Worm (Caenorhabditis elegans) whole organism, young adult: ENCODE measurements around the gene txt-17.

ENCODE experiments used
- B0019.2 ChIP-seq: fragments of 200-800 bp; sonication (Bioruptor generic); conservative IDR thresholded peaks from 2 replicates; pipeline ENCODE4 v1.3.6; 2022; ENCODE audit warnings: missing genetic modification reagents, missing genetic modification characterization, missing compliant biosample characterization
- F22D6.2 ChIP-seq: sonication (generic microtip); optimal IDR thresholded peaks from 2 replicates; lab custom pipeline; 2016; ENCODE audit warnings: mild to moderate bottlenecking, missing genetic modification characterization, missing compliant biosample characterization
- Y53G8AR.9 ChIP-seq: fragments of 200-800 bp; sonication (Bioruptor generic); conservative IDR thresholded peaks from 2 replicates; pipeline ENCODE4 v1.3.6; 2022; ENCODE audit warnings: missing genetic modification reagents, missing genetic modification characterization, missing compliant biosample characterization
- Y67H2A.10 ChIP-seq: fragments of 200-800 bp; sonication (Bioruptor generic); conservative IDR thresholded peaks from 2 replicates; pipeline ENCODE4 v1.3.6; 2022; ENCODE audit warnings: missing genetic modification reagents, missing genetic modification characterization, missing compliant biosample characterization
- Y79H2A.3 ChIP-seq: fragments of 200-800 bp; sonication (Bioruptor generic); conservative IDR thresholded peaks from 2 replicates; pipeline ENCODE4 v1.3.6; 2022; ENCODE audit warnings: missing genetic modification reagents, missing genetic modification characterization, missing compliant biosample characterization
- bed-2 ChIP-seq: fragments of 200-800 bp; sonication (Bioruptor generic); IDR thresholded peaks from 2 replicates; pipeline ENCODE4 v1.3.6; 2022; ENCODE audit warnings: missing genetic modification reagents, missing genetic modification characterization, missing compliant biosample characterization
- ccch-3 ChIP-seq: fragments of 200-800 bp; sonication (Bioruptor generic); optimal IDR thresholded peaks from 2 replicates; lab custom pipeline; 2018; ENCODE audit warnings: mild to moderate bottlenecking, missing genetic modification characterization, missing compliant biosample characterization
- hsf-1 ChIP-seq: fragments of 200-800 bp; sonication (Bioruptor generic); IDR thresholded peaks from 2 replicates; pipeline ENCODE4 v1.3.6; 2022; ENCODE audit warnings: missing genetic modification reagents, missing genetic modification characterization, missing compliant biosample characterization
- lin-26 ChIP-seq: fragments of 200-800 bp; sonication (Bioruptor generic); IDR thresholded peaks from 2 replicates; pipeline ENCODE4 v1.3.6; 2022; ENCODE audit warnings: missing genetic modification reagents, missing genetic modification characterization, missing compliant biosample characterization
- lin-35 ChIP-seq, 3 experiments: fragments of 150-350 bp in 2 of 3; sonication (generic microtip) in 1 of 3; optimal IDR thresholded peaks; 2 replicates each; lab custom pipeline; 2014 to 2018; ENCODE audit warnings: missing biosample characterization in 3 of 3, missing genetic modification characterization in 3 of 3, missing genetic modification reagents in 3 of 3
- madf-10 ChIP-seq: sonication (generic microtip); optimal IDR thresholded peaks from 2 replicates; lab custom pipeline; 2016; ENCODE audit warnings: mild to moderate bottlenecking, missing genetic modification characterization, missing compliant biosample characterization
- nhr-179 ChIP-seq: sonication (generic microtip); optimal IDR thresholded peaks from 2 replicates; lab custom pipeline; 2016; ENCODE audit warnings: mild to moderate bottlenecking, missing genetic modification characterization, missing compliant biosample characterization

The txt-17 gene

DNA sequence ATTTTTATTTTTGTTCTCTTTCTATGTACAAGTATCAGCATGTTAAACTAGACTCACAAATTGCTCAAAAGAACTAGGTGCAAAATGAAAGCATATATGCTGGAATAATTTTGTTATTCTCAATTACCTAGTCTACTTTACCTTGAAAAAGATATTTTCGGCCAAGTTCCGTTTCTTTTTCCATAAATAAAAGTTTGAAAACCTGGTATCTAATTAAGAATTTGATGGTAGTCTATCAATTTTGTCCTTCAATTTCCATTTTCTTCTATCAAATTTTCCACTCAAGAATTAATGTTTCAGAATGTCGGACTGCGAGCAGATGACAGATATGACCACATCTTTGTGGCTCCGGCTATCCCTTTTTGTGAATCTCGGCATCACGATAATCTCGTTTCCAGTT is 49.1 kb downstream of the txt-17 start, which contains the start of gene srab-4:
TSS of gene srab-4 (plus strand) at position 301 of the 400 bp plus-strand sequence.
- TF ChIP-seq Y53G8AR.9 (GFP tag; lab: Robert Waterston, UW) (no peak), nhr-179 (no peak), madf-10 (tag; lab: Kevin White, UChicago) (no peak), F22D6.2 (tag; lab: Kevin White, UChicago) (no peak), Y79H2A.3 (GFP tag; lab: Robert Waterston, UW) (no peak), Y67H2A.10 (no peak), lin-35 (GFP tag; optimal IDR thresholded peaks at IDR 0.05; lab: Kevin White, UChicago) (no peak), ccch-3 (no peak), hsf-1 (GFP tag; lab: Robert Waterston, UW) (no peak), B0019.2 (GFP tag; lab: Robert Waterston, UW) (no peak), bed-2 (GFP tag; lab: Robert Waterston, UW) (no peak), lin-26 (no peak)
